Worm (Caenorhabditis elegans) whole organism, early embryonic: ENCODE data around the gene Y66D12A.6.
A peak's percentile ranks its signal among the peaks of the same experiment; 100 is the strongest.

Experiments used
- B0310.2 ChIP-seq: sonication (generic microtip); optimal IDR thresholded peaks from 2 replicates; lab custom pipeline; 2016; ENCODE audit warnings: mild to moderate bottlenecking, missing genetic modification characterization, missing compliant biosample characterization
- F13C5.2 ChIP-seq: sonication (generic microtip); optimal IDR thresholded peaks from 2 replicates; lab custom pipeline; 2017; ENCODE audit warnings: mild to moderate bottlenecking, missing genetic modification characterization, inconsistent platforms, missing compliant biosample characterization
- aly-1 ChIP-seq: sonication (generic microtip); optimal IDR thresholded peaks from 2 replicates; lab custom pipeline; 2016; ENCODE audit warnings: missing genetic modification characterization, missing compliant biosample characterization
- ama-1 ChIP-seq: fragments of 150-350 bp; optimal IDR thresholded peaks from 2 replicates; lab custom pipeline; 2014
- ceh-13 ChIP-seq: fragments of 200-800 bp; sonication (Bioruptor generic); optimal IDR thresholded peaks from 2 replicates; lab custom pipeline; 2018; ENCODE audit warnings: mild to moderate bottlenecking, missing genetic modification characterization, missing compliant biosample characterization
- ceh-36 ChIP-seq: sonication (generic microtip); optimal IDR thresholded peaks from 2 replicates; lab custom pipeline; 2016; ENCODE audit warnings: missing genetic modification characterization, inconsistent platforms, missing compliant biosample characterization
- ets-7 ChIP-seq: sonication (generic microtip); optimal IDR thresholded peaks from 2 replicates; lab custom pipeline; 2016; ENCODE audit warnings: missing genotype, missing genetic modification characterization, missing compliant biosample characterization
- flt-1 ChIP-seq: fragments of 200-800 bp; sonication (Bioruptor generic); IDR thresholded peaks from 2 replicates; pipeline ENCODE4 v1.3.6; 2022; ENCODE audit warnings: missing genetic modification characterization, missing compliant biosample characterization
- hmbx-1 ChIP-seq: sonication (generic microtip); optimal IDR thresholded peaks from 2 replicates; lab custom pipeline; 2016; ENCODE audit warnings: mild to moderate bottlenecking, missing genetic modification characterization, missing compliant biosample characterization
- hmg-4 ChIP-seq: fragments of 200-800 bp; sonication (Bioruptor generic); optimal IDR thresholded peaks from 2 replicates; lab custom pipeline; 2018; ENCODE audit warnings: mild to moderate bottlenecking, missing genetic modification characterization, missing compliant biosample characterization
- hnd-1 ChIP-seq: sonication (generic microtip); optimal IDR thresholded peaks from 2 replicates; lab custom pipeline; 2016; ENCODE audit warnings: missing genetic modification characterization, missing compliant biosample characterization
- pes-1 ChIP-seq: fragments of 200-800 bp; sonication (Bioruptor generic); IDR thresholded peaks from 2 replicates; pipeline ENCODE4 v1.3.6; 2022; ENCODE audit warnings: missing genetic modification reagents, missing genetic modification characterization, missing compliant biosample characterization
- scrt-1 ChIP-seq: fragments of 200-800 bp; sonication (Bioruptor generic); IDR thresholded peaks from 2 replicates; pipeline ENCODE4 v1.3.6; 2022; ENCODE audit warnings: missing genetic modification characterization, missing compliant biosample characterization
- sea-1 ChIP-seq: fragments of 200-800 bp; sonication (Bioruptor generic); conservative IDR thresholded peaks from 2 replicates; pipeline ENCODE4 v1.3.6; 2022; ENCODE audit warnings: missing genetic modification characterization, missing compliant biosample characterization
- tbx-11 ChIP-seq: fragments of 200-800 bp; sonication (Bioruptor generic); IDR thresholded peaks from 2 replicates; pipeline ENCODE4 v1.3.6; 2022; ENCODE audit warnings: missing genetic modification characterization, missing compliant biosample characterization
- tbx-37 ChIP-seq: fragments of 200-800 bp; sonication (Bioruptor generic); conservative IDR thresholded peaks from 2 replicates; pipeline ENCODE4 v1.3.6; 2022; ENCODE audit warnings: missing genetic modification reagents, missing genetic modification characterization, missing compliant biosample characterization
- tra-4 ChIP-seq: sonication (generic microtip); optimal IDR thresholded peaks from 2 replicates; lab custom pipeline; 2017; ENCODE audit warnings: missing genetic modification characterization, missing compliant biosample characterization

Y66D12A.6 gene

DNA sequence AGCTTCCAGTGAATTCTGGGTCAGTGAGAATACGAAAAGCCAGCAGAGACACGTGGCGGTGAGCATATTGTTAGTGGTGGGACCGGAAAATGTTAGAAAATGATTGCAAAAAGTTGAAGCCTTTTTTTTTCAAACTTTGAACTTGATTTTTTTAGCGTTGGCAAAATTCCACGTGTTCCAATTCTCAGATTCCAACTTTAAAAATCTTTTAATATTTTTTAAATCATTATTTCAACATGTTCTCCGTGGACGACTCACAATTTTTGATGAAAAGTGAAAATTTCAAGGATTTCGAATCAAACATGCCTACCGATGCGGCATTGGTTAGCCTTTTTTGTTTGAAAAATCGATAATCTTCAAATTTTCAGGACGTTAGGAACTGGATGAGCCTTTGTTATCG, 31.2 kb upstream of the Y66D12A.6 start, which contains the start of the genes Y66A7A.9 and Y66A7A.4:
Gene Y66A7A.9 (minus strand): TSS at position 101 of the 400 bp plus-strand sequence.
Gene Y66A7A.4 (plus strand): TSS at position 237 of the 400 bp plus-strand sequence.
- TF ChIP-seq B0310.2 (tag; lab: Kevin White, UChicago) (no peak), hmg-4 (GFP tag; lab: Kevin White, UChicago) (no peak), tra-4 (tag; lab: Kevin White, UChicago) (no peak), scrt-1 (GFP tag; lab: Robert Waterston, UW) (no peak), ama-1 (no peak), sea-1 (GFP tag; lab: Robert Waterston, UW) (no peak), ceh-36 (tag; lab: Kevin White, UChicago) (no peak), hnd-1 (tag; lab: Kevin White, UChicago) (no peak), pes-1 (GFP tag; lab: Robert Waterston, UW) (no peak), F13C5.2 (tag; lab: Kevin White, UChicago) (no peak), flt-1 (GFP tag; lab: Robert Waterston, UW) (no peak)

- no peak for TF ChIP-seq tbx-37
- no peak for TF ChIP-seq aly-1 (tag; lab: Kevin White, UChicago)
- TF ChIP-seq hmbx-1: no peak
- no peak for TF ChIP-seq B0310.2 (tag; lab: Kevin White, UChicago)
- 0 out of 2 replicates have a peak, but pooled peaks have one; percentile 44 for TF ChIP-seq pes-1 (GFP tag; lab: Robert Waterston, UW)
- TF ChIP-seq ama-1: no peak
- TF ChIP-seq tbx-11 (GFP tag; lab: Robert Waterston, UW): no peak
- TF ChIP-seq ceh-36 (tag; lab: Kevin White, UChicago): no peak
These were observed 30.5 kb upstream of the Y66D12A.6 start for ce11 chrIII:11611618-11612247.

DNA sequence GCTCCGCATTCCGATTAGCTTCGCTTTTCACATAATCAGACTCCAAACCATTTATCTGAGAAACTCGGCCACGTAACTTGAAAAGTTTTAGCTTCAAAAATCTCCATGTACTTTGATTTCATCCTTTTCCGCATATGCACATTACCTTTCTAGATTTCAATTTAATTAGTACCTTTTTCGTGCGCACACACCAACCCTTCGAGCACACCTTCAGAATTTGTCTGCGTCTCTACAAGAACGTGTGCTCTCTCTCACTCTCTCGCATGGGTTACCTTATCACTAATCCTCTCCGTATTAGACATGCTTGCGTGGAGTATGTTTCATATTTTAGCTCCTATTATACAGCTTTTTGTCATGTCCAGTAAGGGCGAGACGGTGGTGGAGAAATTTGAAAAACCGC, 28.4 kb upstream of the Y66D12A.6 start, which contains the start of gene Y66D12A.30:
Gene Y66D12A.30 (plus strand): TSS at position 301 of the 400 bp plus-strand sequence.
- TF ChIP-seq scrt-1 (GFP tag; lab: Robert Waterston, UW) (no peak), sea-1 (GFP tag; lab: Robert Waterston, UW) (no peak), tra-4 (tag; lab: Kevin White, UChicago) (no peak)

DNA sequence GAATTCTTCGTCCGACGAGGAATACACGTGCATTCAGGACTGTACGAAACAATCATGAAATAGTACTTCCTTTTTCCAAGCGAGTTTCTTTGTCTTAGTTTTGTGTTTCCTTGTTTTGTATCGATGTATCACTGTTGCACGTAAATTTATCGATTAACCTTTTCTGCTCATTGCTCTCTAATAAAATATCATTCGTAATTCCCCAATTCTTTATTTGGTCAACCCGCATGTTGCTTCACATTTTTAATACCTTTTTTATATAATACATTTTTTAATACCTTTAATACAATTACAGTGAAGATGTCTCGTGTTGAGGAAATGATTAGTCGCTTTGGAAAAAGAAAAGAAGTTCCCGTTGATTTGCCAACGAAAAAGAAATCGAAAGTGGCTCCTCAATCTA, 26.7 kb upstream of the Y66D12A.6 start, which contains the start of gene Y66D12A.1:
Gene Y66D12A.1 (plus strand): TSS at position 301 of the 400 bp plus-strand sequence.
- TF ChIP-seq tra-4 (tag; lab: Kevin White, UChicago) (no peak), tbx-37 (no peak), sea-1 (GFP tag; lab: Robert Waterston, UW) (no peak), hmbx-1 (no peak), ama-1 (no peak), hnd-1 (tag; lab: Kevin White, UChicago) (no peak), ets-7 (tag; lab: Kevin White, UChicago) (no peak), B0310.2 (tag; lab: Kevin White, UChicago) (no peak), ceh-13 (GFP tag; lab: Kevin White, UChicago) (no peak), tbx-11 (GFP tag; lab: Robert Waterston, UW) (no peak), hmg-4 (GFP tag; lab: Kevin White, UChicago) (no peak), flt-1 (GFP tag; lab: Robert Waterston, UW) (no peak), scrt-1 (GFP tag; lab: Robert Waterston, UW) (no peak), ceh-36 (tag; lab: Kevin White, UChicago) (no peak), pes-1 (GFP tag; lab: Robert Waterston, UW) (no peak), aly-1 (tag; lab: Kevin White, UChicago) (no peak), F13C5.2 (tag; lab: Kevin White, UChicago) (no peak)

- TF ChIP-seq scrt-1 (GFP tag; lab: Robert Waterston, UW) (no peak), tbx-11 (GFP tag; lab: Robert Waterston, UW) (no peak), ceh-36 (tag; lab: Kevin White, UChicago) (no peak), B0310.2 (tag; lab: Kevin White, UChicago) (no peak), ets-7 (tag; lab: Kevin White, UChicago) (no peak), pes-1 (GFP tag; lab: Robert Waterston, UW) (no peak), ama-1 (no peak), hmbx-1 (no peak), ceh-13 (GFP tag; lab: Kevin White, UChicago) (no peak), tbx-37 (no peak), tra-4 (tag; lab: Kevin White, UChicago) (no peak), flt-1 (GFP tag; lab: Robert Waterston, UW) (no peak), aly-1 (tag; lab: Kevin White, UChicago) (no peak), hnd-1 (tag; lab: Kevin White, UChicago) (no peak), F13C5.2 (tag; lab: Kevin White, UChicago) (no peak), sea-1 (GFP tag; lab: Robert Waterston, UW) (no peak), hmg-4 (GFP tag; lab: Kevin White, UChicago) (no peak)
These were observed 10.9 kb upstream of the Y66D12A.6 start for ce11 chrIII:11592096-11592495.

DNA sequence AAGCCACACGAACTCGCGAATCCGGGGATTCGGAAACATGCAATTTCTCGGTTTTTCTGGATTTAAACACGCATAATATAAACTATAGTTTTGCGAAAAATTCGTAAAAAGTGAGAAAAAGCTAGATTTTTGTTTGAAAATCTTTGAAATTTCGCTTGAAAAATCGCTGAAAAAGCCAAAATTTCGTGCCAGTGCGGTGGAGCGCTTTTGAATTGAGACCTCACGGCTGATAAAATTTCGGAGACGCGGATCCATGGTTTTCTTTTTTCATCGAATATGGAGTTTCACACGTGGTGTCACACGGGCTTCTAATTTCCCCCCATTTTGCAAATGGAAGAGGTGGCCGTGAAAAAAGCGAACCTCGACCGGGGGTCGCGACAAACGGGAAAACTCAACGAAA, 9.1 kb upstream of the Y66D12A.6 start:
- TF ChIP-seq ceh-13 (GFP tag; lab: Kevin White, UChicago): no peak
- TF ChIP-seq F13C5.2 (tag; lab: Kevin White, UChicago): no peak
- no peak for TF ChIP-seq pes-1 (GFP tag; lab: Robert Waterston, UW)
- TF ChIP-seq tbx-37: no peak
- no peak for TF ChIP-seq tra-4 (tag; lab: Kevin White, UChicago)
- no peak for TF ChIP-seq tbx-11 (GFP tag; lab: Robert Waterston, UW)
- TF ChIP-seq B0310.2 (tag; lab: Kevin White, UChicago): no peak
- TF ChIP-seq hnd-1 (tag; lab: Kevin White, UChicago): no peak
- no peak for TF ChIP-seq scrt-1 (GFP tag; lab: Robert Waterston, UW)
- no peak for TF ChIP-seq sea-1 (GFP tag; lab: Robert Waterston, UW)
- TF ChIP-seq aly-1 (tag; lab: Kevin White, UChicago): no peak

- TF ChIP-seq aly-1 (tag; lab: Kevin White, UChicago): no peak
- no peak for TF ChIP-seq ama-1
- no peak for TF ChIP-seq ceh-36 (tag; lab: Kevin White, UChicago)
- no peak for TF ChIP-seq tbx-11 (GFP tag; lab: Robert Waterston, UW)
- no peak for TF ChIP-seq scrt-1 (GFP tag; lab: Robert Waterston, UW)
- no peak for TF ChIP-seq B0310.2 (tag; lab: Kevin White, UChicago)
- TF ChIP-seq sea-1 (GFP tag; lab: Robert Waterston, UW): no peak
These were observed 8.1 kb upstream of the Y66D12A.6 start for ce11 chrIII:11589311-11589710.
